Worm (Caenorhabditis elegans) whole organism, L4 larva: ENCODE measurements around the gene srlf-32.
A peak's percentile ranks its signal among the peaks of the same experiment; 100 is the strongest.

ENCODE experiments used
- D1046.2 ChIP-seq: fragments of 200-800 bp; sonication (Bioruptor generic); IDR thresholded peaks from 2 replicates; pipeline ENCODE4 v1.3.6; 2022; ENCODE audit warnings: missing genetic modification characterization, missing compliant biosample characterization
- F10B5.3 ChIP-seq: sonication (generic microtip); optimal IDR thresholded peaks from 2 replicates; lab custom pipeline; 2016; ENCODE audit warnings: mild to moderate bottlenecking, missing genetic modification characterization, missing compliant biosample characterization
- F26F4.8 ChIP-seq: fragments of 200-800 bp; sonication (Bioruptor generic); conservative IDR thresholded peaks from 2 replicates; pipeline ENCODE4 v1.3.6; 2022; ENCODE audit warnings: missing genetic modification characterization, missing compliant biosample characterization
- F37D6.2 ChIP-seq: sonication (generic microtip); optimal IDR thresholded peaks from 2 replicates; lab custom pipeline; 2016; ENCODE audit warnings: mild to moderate bottlenecking, missing genetic modification characterization, missing compliant biosample characterization
- F44E2.7 ChIP-seq: fragments of 200-800 bp; sonication (Bioruptor generic); IDR thresholded peaks from 2 replicates; pipeline ENCODE4 v2.1.2; 2022; ENCODE audit warnings: missing genetic modification characterization, missing compliant biosample characterization
- F49E8.2 ChIP-seq: sonication (generic microtip); optimal IDR thresholded peaks from 2 replicates; lab custom pipeline; 2016; ENCODE audit warnings: missing compliant biosample characterization, mild to moderate bottlenecking, missing genetic modification characterization, borderline replicate concordance
- T20F7.1 ChIP-seq: fragments of 200-800 bp; sonication (Bioruptor generic); optimal IDR thresholded peaks from 2 replicates; lab custom pipeline; 2018; ENCODE audit warnings: mild to moderate bottlenecking, missing genetic modification characterization, missing compliant biosample characterization
- T26A8.4 ChIP-seq: fragments of 200-800 bp; sonication (Bioruptor generic); IDR thresholded peaks from 2 replicates; pipeline ENCODE4 v1.3.6; 2022; ENCODE audit warnings: missing genetic modification characterization, missing compliant biosample characterization
- Y48G9A.11 ChIP-seq: fragments of 200-800 bp; sonication (Bioruptor generic); IDR thresholded peaks from 2 replicates; pipeline ENCODE4 v1.3.6; 2022; ENCODE audit warnings: missing genetic modification reagents, missing genetic modification characterization, missing compliant biosample characterization
- ZK337.2 ChIP-seq: fragments of 200-800 bp; sonication (Bioruptor generic); IDR thresholded peaks from 2 replicates; pipeline ENCODE4 v1.3.6; 2022; ENCODE audit warnings: missing genetic modification reagents, missing genetic modification characterization, missing compliant biosample characterization
- ZK546.5 ChIP-seq, 2 experiments: sonication (generic microtip); optimal IDR thresholded peaks; 2 replicates each; lab custom pipeline; 2017; ENCODE audit warnings: missing biosample characterization in 2 of 2, missing genetic modification characterization in 2 of 2
- aly-2 ChIP-seq: sonication (generic microtip); optimal IDR thresholded peaks from 2 replicates; lab custom pipeline; 2018; ENCODE audit warnings: missing biosample characterization, missing genetic modification characterization
- ama-1 ChIP-seq: fragments of 150-350 bp; optimal IDR thresholded peaks from 2 replicates; lab custom pipeline; 2014; ENCODE audit warnings: inconsistent platforms, mixed read lengths
- arid-1 ChIP-seq: fragments of 200-800 bp; sonication (Bioruptor generic); conservative IDR thresholded peaks from 2 replicates; pipeline ENCODE4 v1.3.6; 2022; ENCODE audit warnings: missing genetic modification reagents, missing genetic modification characterization, missing compliant biosample characterization
- attf-4 ChIP-seq: sonication (generic microtip); optimal IDR thresholded peaks from 3 replicates; lab custom pipeline; 2017; ENCODE audit warnings: missing biosample characterization, missing genetic modification characterization
- ceh-20 ChIP-seq: fragments of 200-800 bp; sonication (Bioruptor generic); IDR thresholded peaks from 2 replicates; pipeline ENCODE4 v1.3.6; 2022; ENCODE audit warnings: missing genetic modification reagents, missing genetic modification characterization, missing compliant biosample characterization
- ceh-44 ChIP-seq: fragments of 200-800 bp; sonication (Bioruptor generic); IDR thresholded peaks from 2 replicates; pipeline ENCODE4 v1.3.6; 2022; ENCODE audit warnings: missing genetic modification reagents, missing genetic modification characterization, missing compliant biosample characterization
- ceh-62 ChIP-seq: sonication (generic microtip); optimal IDR thresholded peaks from 2 replicates; lab custom pipeline; 2017; ENCODE audit warnings: missing biosample characterization, missing genetic modification characterization
- ces-1 ChIP-seq: fragments of 150-350 bp; sonication (generic microtip); optimal IDR thresholded peaks from 4 replicates; lab custom pipeline; 2014; ENCODE audit warnings: missing biosample characterization, missing genetic modification reagents, missing genetic modification characterization
- daf-12 ChIP-seq: fragments of 150-350 bp; optimal IDR thresholded peaks from 2 replicates; lab custom pipeline; 2014; ENCODE audit warnings: missing biosample characterization, missing genetic modification reagents, missing genetic modification characterization
- daf-16 ChIP-seq, 3 experiments: sonication (generic microtip); optimal IDR thresholded peaks; 2 replicates each; lab custom pipeline; 2016 to 2017; ENCODE audit warnings: missing genetic modification characterization in 3 of 3, missing genetic modification reagents in 3 of 3, mild to moderate bottlenecking in 2 of 3, missing compliant biosample characterization in 2 of 3, missing biosample characterization in 1 of 3, moderate library complexity in 1 of 3
- daf-8 ChIP-seq: fragments of 200-800 bp; sonication (Bioruptor generic); IDR thresholded peaks from 2 replicates; pipeline ENCODE4 v1.3.6; 2022; ENCODE audit warnings: missing genetic modification characterization, missing compliant biosample characterization
- dmd-9 ChIP-seq: fragments of 200-800 bp; sonication (Bioruptor generic); IDR thresholded peaks from 2 replicates; pipeline ENCODE4 v1.3.6; 2022; ENCODE audit warnings: missing genetic modification reagents, missing genetic modification characterization, missing compliant biosample characterization
- egl-27 ChIP-seq: sonication (generic microtip); optimal IDR thresholded peaks from 3 replicates; lab custom pipeline; 2017; ENCODE audit warnings: missing biosample characterization, missing genetic modification reagents, missing genetic modification characterization
- fkh-10 ChIP-seq: fragments of 150-350 bp; optimal IDR thresholded peaks from 2 replicates; lab custom pipeline; 2014; ENCODE audit warnings: missing biosample characterization, missing genetic modification reagents, missing genetic modification characterization
- fos-1 ChIP-seq: fragments of 150-350 bp; optimal IDR thresholded peaks from 2 replicates; lab custom pipeline; 2014; ENCODE audit warnings: missing biosample characterization, missing genetic modification characterization
- gei-8 ChIP-seq: fragments of 200-800 bp; sonication (Bioruptor generic); optimal IDR thresholded peaks from 2 replicates; lab custom pipeline; 2018; ENCODE audit warnings: mild to moderate bottlenecking, missing genetic modification characterization, missing compliant biosample characterization
- hmg-1.1 ChIP-seq: fragments of 200-800 bp; sonication (Bioruptor generic); IDR thresholded peaks from 2 replicates; pipeline ENCODE4 v1.3.6; 2022; ENCODE audit warnings: missing genetic modification reagents, missing genetic modification characterization, missing compliant biosample characterization
- lin-1 ChIP-seq: fragments of 200-800 bp; sonication (Bioruptor generic); IDR thresholded peaks from 2 replicates; pipeline ENCODE4 v1.3.6; 2022; ENCODE audit warnings: missing genetic modification reagents, missing genetic modification characterization, missing compliant biosample characterization
- lin-13 ChIP-seq: fragments of 150-350 bp; optimal IDR thresholded peaks from 2 replicates; lab custom pipeline; 2014; ENCODE audit warnings: missing biosample characterization, missing genetic modification reagents, missing genetic modification characterization
- lin-39 ChIP-seq: fragments of 150-350 bp; optimal IDR thresholded peaks from 2 replicates; lab custom pipeline; 2014; ENCODE audit warnings: missing biosample characterization, missing genetic modification reagents, missing genetic modification characterization
- lir-3 ChIP-seq: sonication (generic microtip); optimal IDR thresholded peaks from 2 replicates; lab custom pipeline; 2016; ENCODE audit warnings: mild to moderate bottlenecking, missing genetic modification characterization, missing compliant biosample characterization
- lsy-2 ChIP-seq, 2 experiments: fragments of 150-350 bp in 1 of 2; sonication (generic microtip) in 1 of 2; optimal IDR thresholded peaks; 2 replicates each; lab custom pipeline; 2014 to 2017; ENCODE audit warnings: missing biosample characterization in 2 of 2, missing genetic modification characterization in 2 of 2
- madf-9 ChIP-seq: fragments of 200-800 bp; sonication (Bioruptor generic); conservative IDR thresholded peaks from 2 replicates; pipeline ENCODE4 v1.3.6; 2022; ENCODE audit warnings: missing genetic modification reagents, missing genetic modification characterization, missing compliant biosample characterization
- mdt-29 ChIP-seq: fragments of 200-800 bp; sonication (Bioruptor generic); IDR thresholded peaks from 2 replicates; pipeline ENCODE4 v1.3.6; 2022; ENCODE audit warnings: missing genetic modification reagents, missing genetic modification characterization, missing compliant biosample characterization
- mep-1 ChIP-seq: fragments of 150-350 bp; sonication (generic microtip); optimal IDR thresholded peaks from 3 replicates; lab custom pipeline; 2014; ENCODE audit warnings: missing biosample characterization, missing genetic modification characterization
- mes-2 ChIP-seq: sonication (generic microtip); optimal IDR thresholded peaks from 2 replicates; lab custom pipeline; 2016; ENCODE audit warnings: missing genotype, mild to moderate bottlenecking, missing genetic modification characterization, missing compliant biosample characterization; ENCODE audit not compliant: poor library complexity, severe bottlenecking
- mxl-2 ChIP-seq: fragments of 200-800 bp; sonication (Bioruptor generic); conservative IDR thresholded peaks from 2 replicates; pipeline ENCODE4 v1.3.6; 2022; ENCODE audit warnings: missing genetic modification reagents, missing genetic modification characterization, missing compliant biosample characterization
- nhr-10 ChIP-seq: fragments of 150-350 bp; optimal IDR thresholded peaks from 2 replicates; lab custom pipeline; 2014; ENCODE audit warnings: missing biosample characterization, missing genetic modification characterization
- nhr-237 ChIP-seq: sonication (generic microtip); optimal IDR thresholded peaks from 2 replicates; lab custom pipeline; 2017; ENCODE audit warnings: missing biosample characterization, missing genetic modification characterization
- nhr-28 ChIP-seq: fragments of 150-350 bp; optimal IDR thresholded peaks from 2 replicates; lab custom pipeline; 2014; ENCODE audit warnings: missing biosample characterization, missing genetic modification characterization
- nhr-42 ChIP-seq: fragments of 200-800 bp; sonication (Bioruptor generic); IDR thresholded peaks from 2 replicates; pipeline ENCODE4 v1.3.6; 2022; ENCODE audit warnings: missing genetic modification characterization, missing compliant biosample characterization
- nhr-6 ChIP-seq: fragments of 150-350 bp; optimal IDR thresholded peaks from 2 replicates; lab custom pipeline; 2014; ENCODE audit warnings: missing biosample characterization, missing genetic modification characterization
- nhr-76 ChIP-seq: fragments of 150-350 bp; optimal IDR thresholded peaks from 2 replicates; lab custom pipeline; 2014; ENCODE audit warnings: missing biosample characterization, missing genetic modification characterization
- nhr-77 ChIP-seq: fragments of 150-350 bp; optimal IDR thresholded peaks from 2 replicates; lab custom pipeline; 2014; ENCODE audit warnings: missing biosample characterization, missing genetic modification characterization
- saeg-2 ChIP-seq: fragments of 200-800 bp; sonication (Bioruptor generic); IDR thresholded peaks from 2 replicates; pipeline ENCODE4 v1.3.6; 2022; ENCODE audit warnings: missing genetic modification reagents, missing genetic modification characterization, missing compliant biosample characterization
- sdz-12 ChIP-seq: fragments of 200-800 bp; sonication (Bioruptor generic); optimal IDR thresholded peaks from 2 replicates; lab custom pipeline; 2018; ENCODE audit warnings: mild to moderate bottlenecking, missing genetic modification characterization, missing compliant biosample characterization
- set-16 ChIP-seq: fragments of 200-800 bp; sonication (Bioruptor generic); IDR thresholded peaks from 2 replicates; pipeline ENCODE4 v1.3.6; 2022; ENCODE audit warnings: missing genetic modification reagents, missing genetic modification characterization, missing compliant biosample characterization
- zag-1 ChIP-seq: fragments of 150-350 bp; optimal IDR thresholded peaks from 2 replicates; lab custom pipeline; 2014; ENCODE audit warnings: missing biosample characterization, missing genetic modification characterization
- zfp-2 ChIP-seq: sonication (generic microtip); optimal IDR thresholded peaks from 2 replicates; lab custom pipeline; 2016; ENCODE audit warnings: mild to moderate bottlenecking, missing genetic modification characterization, missing compliant biosample characterization
- zfp-3 ChIP-seq: fragments of 200-800 bp; sonication (Bioruptor generic); conservative IDR thresholded peaks from 2 replicates; pipeline ENCODE4 v1.3.6; 2022; ENCODE audit warnings: missing genetic modification reagents, missing genetic modification characterization, missing compliant biosample characterization
- zip-2 ChIP-seq: fragments of 150-350 bp; optimal IDR thresholded peaks from 2 replicates; lab custom pipeline; 2014; ENCODE audit warnings: missing biosample characterization, missing genetic modification characterization
- ztf-7 ChIP-seq: fragments of 150-350 bp; optimal IDR thresholded peaks from 2 replicates; lab custom pipeline; 2014; ENCODE audit warnings: missing biosample characterization, missing genetic modification characterization

Gene srlf-32

DNA sequence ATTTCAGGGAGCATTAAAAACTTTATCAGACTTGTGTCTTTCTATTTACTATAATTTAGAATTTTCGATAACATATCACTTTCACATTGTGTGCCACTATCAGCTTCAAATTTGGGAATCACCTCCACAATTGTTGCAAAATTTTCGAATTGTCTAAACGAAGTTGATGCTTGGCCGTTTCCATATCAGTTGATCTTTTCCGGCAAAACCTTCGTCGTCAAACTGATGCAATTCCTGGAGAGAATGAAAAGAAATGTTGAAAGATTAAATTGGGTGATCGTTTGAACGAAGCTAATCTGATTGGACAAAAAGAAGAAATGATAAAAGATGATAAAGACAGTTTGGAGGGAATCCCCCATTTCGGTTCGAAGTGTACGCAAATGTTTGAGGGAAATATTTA lies 29.8 kb downstream of the srlf-32 start (continued):
- TF ChIP-seq lsy-2 (tag; optimal IDR thresholded peaks at IDR 0.05; lab: Kevin White, UChicago) = peak; percentile 28 to 60
- TF ChIP-seq nhr-6 (tag; lab: Kevin White, UChicago) = no peak
- peak; percentile 86 for TF ChIP-seq mep-1 (tag; lab: Kevin White, UChicago)
- peak; percentile 81 for TF ChIP-seq gei-8 (GFP tag; lab: Kevin White, UChicago)
- TF ChIP-seq daf-12 = no peak
- no peak for TF ChIP-seq attf-4 (tag; lab: Kevin White, UChicago)
- TF ChIP-seq dmd-9 (GFP tag; lab: Robert Waterston, UW) = no peak
- no peak for TF ChIP-seq daf-8
- TF ChIP-seq lin-13 (GFP tag; lab: Kevin White, UChicago) = no peak
- peak; percentile 15; the same call in 1 of the 2 replicates for TF ChIP-seq hmg-1.1 (GFP tag; lab: Robert Waterston, UW)
- TF ChIP-seq zag-1 (tag; lab: Kevin White, UChicago) = no peak
- no peak for TF ChIP-seq F49E8.2
- no peak for TF ChIP-seq F37D6.2 (tag; lab: Kevin White, UChicago)
- no peak for TF ChIP-seq lir-3 (tag; lab: Kevin White, UChicago)
- TF ChIP-seq mxl-2 = no peak
- no peak for TF ChIP-seq sdz-12 (GFP tag; lab: Kevin White, UChicago)
- TF ChIP-seq nhr-77 (tag; lab: Kevin White, UChicago) = peak; percentile 60
- TF ChIP-seq saeg-2 = no peak
- TF ChIP-seq nhr-76 (tag; lab: Kevin White, UChicago) = no peak
- no peak for TF ChIP-seq D1046.2
- peak; percentile 71 for TF ChIP-seq fos-1
- peak; percentile 39 for TF ChIP-seq arid-1 (GFP tag; lab: Robert Waterston, UW)
- TF ChIP-seq aly-2 = no peak
- TF ChIP-seq ZK337.2 (GFP tag; lab: Robert Waterston, UW) = no peak
- TF ChIP-seq T26A8.4 = peak; percentile 29
- TF ChIP-seq nhr-42 (GFP tag; lab: Robert Waterston, UW) = no peak
- peak in 1 of 2 experiments; percentile 73 for TF ChIP-seq daf-16 (GFP tag; optimal IDR thresholded peaks at IDR 0.05; lab: Kevin White, UChicago)
- peak; percentile 92 for TF ChIP-seq daf-16 (tag; optimal IDR thresholded peaks at IDR 0.05; lab: Kevin White, UChicago)
- no peak for TF ChIP-seq F26F4.8
- no peak for TF ChIP-seq ceh-62 (tag; lab: Kevin White, UChicago)
- peak; percentile 93 for TF ChIP-seq lin-1 (GFP tag; lab: Robert Waterston, UW)
- no peak for TF ChIP-seq zip-2 (tag; lab: Kevin White, UChicago)
- no peak for TF ChIP-seq nhr-237
- no peak for TF ChIP-seq set-16 (GFP tag; lab: Robert Waterston, UW)
- peak; percentile 69; the same call in 1 of the 2 replicates for TF ChIP-seq zfp-3 (GFP tag; lab: Robert Waterston, UW)
- peak; percentile 66; the same call in 1 of the 2 replicates for TF ChIP-seq mdt-29 (GFP tag; lab: Robert Waterston, UW)
- peak; percentile 55 for TF ChIP-seq ama-1
- TF ChIP-seq ZK546.5 (tag; optimal IDR thresholded peaks at IDR 0.05; lab: Kevin White, UChicago) = no peak
- TF ChIP-seq F10B5.3 (tag; lab: Kevin White, UChicago) = no peak
- peak; percentile 65 for TF ChIP-seq mes-2
- TF ChIP-seq nhr-10 (tag; lab: Kevin White, UChicago) = peak; percentile 86
- TF ChIP-seq lin-39 (tag; lab: Kevin White, UChicago) = no peak
- TF ChIP-seq madf-9 = no peak
- TF ChIP-seq ceh-44 (GFP tag; lab: Robert Waterston, UW) = no peak
- TF ChIP-seq ceh-20 (GFP tag; lab: Robert Waterston, UW) = no peak
- no peak for TF ChIP-seq ztf-7 (tag; lab: Kevin White, UChicago)
- TF ChIP-seq fkh-10 = no peak
- TF ChIP-seq T20F7.1 (GFP tag; lab: Kevin White, UChicago) = peak; percentile 66
- peak; percentile 75 for TF ChIP-seq nhr-28
- TF ChIP-seq ces-1 = no peak
- TF ChIP-seq F44E2.7 (GFP tag; lab: Robert Waterston, UW) = no peak
- peak; percentile 7; the same call in 1 of the 2 replicates for TF ChIP-seq Y48G9A.11 (GFP tag; lab: Robert Waterston, UW)
- no peak for TF ChIP-seq zfp-2 (tag; lab: Kevin White, UChicago)
- TF ChIP-seq egl-27 = no peak
